Worm (Caenorhabditis elegans) whole organism, L3 larva: ENCODE data around the gene F46G10.4.

Experiments used
- ama-1 ChIP-seq: fragments of 150-350 bp; optimal IDR thresholded peaks from 2 replicates; lab custom pipeline; 2018
- ceh-9 ChIP-seq: sonication (generic microtip); optimal IDR thresholded peaks from 2 replicates; lab custom pipeline; 2018; ENCODE audit warnings: missing biosample characterization, missing genetic modification characterization
- lin-39 ChIP-seq: fragments of 150-350 bp; optimal IDR thresholded peaks from 2 replicates; lab custom pipeline; 2018; ENCODE audit warnings: missing biosample characterization, missing genetic modification reagents, missing genetic modification characterization
- nhr-76 ChIP-seq: fragments of 150-350 bp; sonication (generic microtip); optimal IDR thresholded peaks from 5 replicates; lab custom pipeline; 2014; ENCODE audit warnings: missing biosample characterization, missing genetic modification characterization
- pqm-1 ChIP-seq: fragments of 150-350 bp; optimal IDR thresholded peaks from 2 replicates; lab custom pipeline; 2017; ENCODE audit warnings: missing biosample characterization, missing genetic modification characterization, inconsistent platforms
- unc-39 ChIP-seq: sonication (generic microtip); optimal IDR thresholded peaks from 4 replicates; lab custom pipeline; 2017; ENCODE audit warnings: missing biosample characterization, missing genetic modification characterization

DNA sequence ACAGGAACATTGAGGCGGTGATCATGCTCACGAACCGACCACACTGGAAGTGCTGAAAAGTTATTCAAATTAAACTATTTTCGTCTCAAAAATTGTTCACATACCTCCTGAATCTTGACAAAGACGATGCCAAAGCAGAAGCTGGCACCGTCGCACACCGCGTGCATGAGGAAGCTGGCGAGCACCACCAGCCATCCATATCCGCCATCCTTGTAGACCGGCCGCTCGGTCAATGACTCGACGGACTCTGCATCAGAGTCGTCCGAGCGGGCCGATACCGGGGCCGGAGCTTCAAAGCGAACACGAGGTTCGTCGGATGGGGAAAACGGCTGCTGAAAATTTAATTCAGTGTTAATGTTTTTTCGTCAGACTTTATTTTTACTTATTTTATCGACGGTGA, 42.3 kb downstream of the F46G10.4 start:
- TF ChIP-seq ceh-9 (tag; lab: Kevin White, UChicago) = no peak
- TF ChIP-seq pqm-1 (tag; lab: Kevin White, UChicago) = no peak
- TF ChIP-seq lin-39 (tag; lab: Kevin White, UChicago) = no peak
- no peak for TF ChIP-seq nhr-76 (tag; lab: Kevin White, UChicago)
- no peak for TF ChIP-seq ama-1 (lab: Kevin White, UChicago)
- no peak for TF ChIP-seq unc-39 (tag; lab: Kevin White, UChicago)
